Worm (Caenorhabditis elegans): ENCODE data around the gene clec-246.

The clec-246 gene

DNA sequence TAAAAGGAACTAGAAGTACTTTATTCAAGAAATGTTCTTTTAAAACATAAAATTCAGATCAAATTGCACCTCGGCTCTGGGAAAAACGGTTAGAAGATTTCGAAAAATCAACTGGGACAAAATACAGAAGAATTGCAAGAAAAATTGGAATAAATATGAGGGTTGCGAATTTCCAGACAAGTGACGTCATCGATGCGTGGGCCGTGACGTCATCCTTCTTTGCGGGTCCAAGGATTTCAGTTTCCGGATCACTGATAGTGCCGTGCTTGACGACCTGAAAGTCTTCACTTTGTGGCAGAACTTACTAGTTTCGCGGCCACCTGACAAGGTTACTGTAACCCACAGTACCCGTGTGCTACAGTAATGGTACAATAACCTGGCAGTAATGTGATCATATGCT lies 25.8 kb upstream of the clec-246 start:
- TF ChIP-seq Y105C5A.15 (GFP tag; IDR thresholded peaks at IDR 0.05) (no peak), saeg-2 (GFP tag; IDR thresholded peaks at IDR 0.05) (no peak), skn-1 (tag; optimal IDR thresholded peaks at IDR 0.05) (no peak), mep-1 (tag; optimal IDR thresholded peaks at IDR 0.05) (no peak), dve-1 (tag; optimal IDR thresholded peaks at IDR 0.05; ENCODE audit: insufficient read depth) (no peak), hlh-30 (tag; optimal IDR thresholded peaks at IDR 0.05; ENCODE audit: insufficient read depth) (no peak), egl-43 (GFP tag; IDR thresholded peaks at IDR 0.05) (no peak), attf-4 (tag; optimal IDR thresholded peaks at IDR 0.05) (no peak), spr-1 (tag; optimal IDR thresholded peaks at IDR 0.05) (no peak), lin-13 (GFP tag; optimal IDR thresholded peaks at IDR 0.05) (no peak), madf-5 (GFP tag; IDR thresholded peaks at IDR 0.05) (no peak)

DNA sequence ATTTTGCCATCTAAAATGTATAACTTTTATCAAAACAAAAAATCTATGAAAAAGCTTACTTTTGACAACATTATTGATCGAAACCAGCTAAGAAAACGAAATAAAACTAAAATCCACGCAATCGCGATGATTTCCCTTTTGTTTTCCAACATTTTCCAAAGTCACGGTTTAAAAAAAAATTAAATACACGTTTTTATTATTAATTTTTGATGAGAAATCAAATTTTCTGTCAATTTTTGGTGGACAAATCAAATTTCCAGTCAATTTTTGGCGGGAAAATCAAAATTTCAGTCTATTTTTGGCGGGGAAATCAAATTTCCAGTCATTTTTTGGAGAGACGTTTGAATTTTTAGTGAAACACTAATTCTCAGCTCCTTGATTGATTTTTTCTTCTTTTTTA lies 24.5 kb upstream of the clec-246 start, which contains the start of gene C14A6.5:
C14A6.5 (minus strand) TSS at position 101 of the 400 bp plus-strand sequence.
- TF ChIP-seq T26A8.4 (GFP tag; IDR thresholded peaks at IDR 0.05) (no peak), D1046.2 (GFP tag; IDR thresholded peaks at IDR 0.05) (no peak), lin-38 (GFP tag; IDR thresholded peaks at IDR 0.05) (no peak), unc-62 (GFP tag; optimal IDR thresholded peaks at IDR 0.05 in 1 of 2) (no peak), unc-62 (tag; optimal IDR thresholded peaks at IDR 0.05) (no peak), vab-7 (GFP tag; IDR thresholded peaks at IDR 0.05) (no peak), unc-39 (tag; optimal IDR thresholded peaks at IDR 0.05) (no peak), rbr-2 (tag; optimal IDR thresholded peaks at IDR 0.05) (no peak), lsy-2 (tag; optimal IDR thresholded peaks at IDR 0.05) (no peak), jun-1 (tag; optimal IDR thresholded peaks at IDR 0.05) (no peak), dmd-8 (GFP tag; IDR thresholded peaks at IDR 0.05) (no peak), nhr-25 (tag; optimal IDR thresholded peaks at IDR 0.05; ENCODE audit: borderline replicate concordance, insufficient read depth) (no peak), aha-1 (tag) (no peak)

DNA sequence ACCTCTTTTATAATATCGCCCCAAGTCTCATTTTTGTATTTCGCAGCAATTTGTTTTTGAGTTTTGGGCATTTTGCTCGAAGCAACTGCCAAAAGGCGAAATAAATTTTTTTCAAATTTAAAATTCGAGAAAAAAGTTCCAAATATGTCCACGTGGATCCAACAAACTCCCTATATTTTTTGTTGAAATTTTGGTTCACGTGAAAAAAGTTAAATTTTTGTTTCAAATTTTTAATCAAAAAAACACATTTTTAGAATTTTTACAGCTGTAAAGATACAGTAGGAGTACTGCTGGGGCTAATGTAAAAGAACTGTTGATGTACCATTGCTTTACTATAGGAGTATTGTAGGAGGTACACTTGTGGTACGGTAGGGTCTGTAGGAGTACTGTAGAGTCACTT lies 22.1 kb upstream of the clec-246 start, which contains the start of gene C14A6.6:
C14A6.6 (minus strand) TSS at position 101 of the 400 bp plus-strand sequence.
- TF ChIP-seq unc-62 (GFP tag; optimal IDR thresholded peaks at IDR 0.05 in 1 of 2) (peak in 1 of 2 experiments; percentile 89), unc-62 (tag; optimal IDR thresholded peaks at IDR 0.05) (no peak), lin-39 (tag; optimal IDR thresholded peaks at IDR 0.05) (no peak), daf-16 (GFP tag; optimal IDR thresholded peaks at IDR 0.05) (no peak), daf-16 (tag; optimal IDR thresholded peaks at IDR 0.05) (no peak), zip-11 (GFP tag; IDR thresholded peaks at IDR 0.05) (no peak), mes-2 (tag; optimal IDR thresholded peaks at IDR 0.05; ENCODE audit: poor library complexity, severe bottlenecking) (no peak), snpc-1.2 (GFP tag; IDR thresholded peaks at IDR 0.05) (no peak)

DNA sequence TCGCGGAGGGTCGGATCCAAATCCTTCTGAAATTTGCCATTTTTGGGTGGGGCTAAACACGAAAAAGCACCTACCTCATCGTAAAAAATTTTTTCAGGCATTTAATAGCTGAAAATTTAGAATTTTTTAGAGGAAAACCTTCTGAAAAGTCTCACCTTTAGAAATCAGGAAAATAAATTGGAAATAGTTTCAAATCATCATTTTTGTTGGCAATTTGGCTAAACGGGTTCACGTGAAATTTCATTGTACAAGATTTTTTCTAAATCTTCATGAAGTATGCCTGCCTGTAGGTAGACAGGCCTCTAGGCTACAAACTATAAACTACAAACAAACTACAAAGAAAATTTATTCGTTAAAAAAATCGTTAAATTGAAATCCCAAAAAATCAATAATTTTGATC lies 21.0 kb upstream of the clec-246 start, which contains the start of gene C14A6.7:
C14A6.7 (minus strand) TSS at position 101 of the 400 bp plus-strand sequence.
- TF ChIP-seq ceh-82 (tag; optimal IDR thresholded peaks at IDR 0.05) (no peak), ceh-62 (tag; optimal IDR thresholded peaks at IDR 0.05) (no peak), ces-1 (GFP tag; optimal IDR thresholded peaks at IDR 0.05) (no peak), daf-16 (GFP tag; optimal IDR thresholded peaks at IDR 0.05) (no peak), daf-16 (tag; optimal IDR thresholded peaks at IDR 0.05) (no peak), T26A8.4 (GFP tag; IDR thresholded peaks at IDR 0.05) (no peak), pqm-1 (tag; optimal IDR thresholded peaks at IDR 0.05) (no peak), F49E8.2 (tag; optimal IDR thresholded peaks at IDR 0.05; ENCODE audit: borderline replicate concordance) (no peak), nhr-77 (tag; optimal IDR thresholded peaks at IDR 0.05) (no peak), dmd-6 (GFP tag; IDR thresholded peaks at IDR 0.05) (no peak)

Measured in whole organism, L4 larva.